Fruit fly (Drosophila melanogaster) whole organism, wandering third instar larva: ENCODE measurements around the gene Cp7Fc.

ENCODE experiments used
- Abd-B ChIP-seq: fragments of >200 bp; optimal IDR thresholded peaks from 2 replicates; lab custom pipeline; 2017; ENCODE audit warnings: missing biosample characterization, missing genetic modification characterization
- CG9705 ChIP-seq: fragments of 200-800 bp; sonication (Bioruptor generic); optimal IDR thresholded peaks from 2 replicates; lab custom pipeline; 2018; ENCODE audit warnings: missing biosample characterization, mild to moderate bottlenecking, missing genetic modification characterization
- CrebA ChIP-seq: fragments of 200-800 bp; sonication (Bioruptor generic); optimal IDR thresholded peaks from 2 replicates; lab custom pipeline; 2016; ENCODE audit warnings: missing biosample characterization, mild to moderate bottlenecking, missing genetic modification characterization, borderline replicate concordance
- Dfd ChIP-seq: fragments of >200 bp; optimal IDR thresholded peaks from 2 replicates; lab custom pipeline; 2017; ENCODE audit warnings: missing biosample characterization, missing genetic modification characterization
- Dif ChIP-seq: fragments of 200-275, 200-300 bp; sonication (Bioruptor generic); optimal IDR thresholded peaks from 2 replicates; lab custom pipeline; 2018; ENCODE audit warnings: missing biosample characterization, missing genetic modification characterization; ENCODE audit not compliant: partially characterized antibody
- HLH106 ChIP-seq: fragments of 200-800 bp; optimal IDR thresholded peaks from 3 replicates; lab custom pipeline; 2019; ENCODE audit warnings: missing biosample characterization, mild to moderate bottlenecking, missing genetic modification characterization, moderate library complexity
- Hnf4 ChIP-seq: fragments of 200-800 bp; sonication (Bioruptor generic); optimal IDR thresholded peaks from 2 replicates; lab custom pipeline; 2016; ENCODE audit warnings: missing biosample characterization, mild to moderate bottlenecking, missing genetic modification characterization
- Hr78 ChIP-seq: fragments of >200 bp; optimal IDR thresholded peaks from 2 replicates; lab custom pipeline; 2017; ENCODE audit warnings: missing biosample characterization, missing genetic modification characterization
- Hr83 ChIP-seq: fragments of 200-300 bp; sonication (Bioruptor generic); optimal IDR thresholded peaks from 2 replicates; lab custom pipeline; 2016; ENCODE audit warnings: missing biosample characterization, mild to moderate bottlenecking, missing genetic modification characterization, moderate library complexity; ENCODE audit not compliant: poor library complexity, severe bottlenecking
- Jra ChIP-seq: sonication (Bioruptor generic); optimal IDR thresholded peaks from 2 replicates; lab custom pipeline; 2016; ENCODE audit warnings: missing biosample characterization, missing genetic modification characterization
- Mio ChIP-seq: sonication (Bioruptor generic); optimal IDR thresholded peaks from 2 replicates; lab custom pipeline; 2016; ENCODE audit warnings: missing biosample characterization, missing genetic modification characterization
- N ChIP-seq: fragments of >200 bp; optimal IDR thresholded peaks from 2 replicates; lab custom pipeline; 2018; ENCODE audit warnings: missing biosample characterization, missing external identifiers, missing genetic modification characterization
- OdsH ChIP-seq: fragments of 200-800 bp; sonication (Bioruptor generic); optimal IDR thresholded peaks from 2 replicates; lab custom pipeline; 2016; ENCODE audit warnings: missing biosample characterization, mild to moderate bottlenecking, missing genetic modification characterization
- Sp1 ChIP-seq: fragments of 200-800 bp; sonication (Bioruptor generic); optimal IDR thresholded peaks from 3 replicates; lab custom pipeline; 2019; ENCODE audit warnings: missing biosample characterization, mild to moderate bottlenecking, missing genetic modification characterization, moderate library complexity
- Vsx2 ChIP-seq: fragments of 200-300, 225-300 bp; sonication (Bioruptor generic); optimal IDR thresholded peaks from 2 replicates; lab custom pipeline; 2018; ENCODE audit warnings: missing biosample characterization, missing genetic modification characterization; ENCODE audit not compliant: partially characterized antibody
- br ChIP-seq: fragments of 200-800 bp; sonication (Bioruptor generic); optimal IDR thresholded peaks from 2 replicates; lab custom pipeline; 2016; ENCODE audit warnings: missing biosample characterization, missing genetic modification characterization
- brk ChIP-seq: fragments of 200-800 bp; sonication (Bioruptor generic); optimal IDR thresholded peaks from 2 replicates; lab custom pipeline; 2016; ENCODE audit warnings: missing biosample characterization, mild to moderate bottlenecking, missing genetic modification characterization
- dl ChIP-seq, 2 experiments: fragments of 175-275, 200-275 bp in 1 of 2; fragments of 200-275 bp in 1 of 2; sonication (Bioruptor generic); optimal IDR thresholded peaks; lab custom pipeline; 2018; ENCODE audit warnings: mild to moderate bottlenecking in 2 of 2, missing biosample characterization in 2 of 2, missing genetic modification characterization in 2 of 2, moderate library complexity in 2 of 2; ENCODE audit not compliant: partially characterized antibody in 2 of 2, insufficient read depth in 1 of 2
- dmrt93B ChIP-seq: fragments of 200-800 bp; sonication (Bioruptor generic); optimal IDR thresholded peaks from 2 replicates; lab custom pipeline; 2018; ENCODE audit warnings: missing biosample characterization, mild to moderate bottlenecking, missing genetic modification characterization
- dsf ChIP-seq: sonication (Bioruptor generic); optimal IDR thresholded peaks from 2 replicates; lab custom pipeline; 2016; ENCODE audit warnings: missing biosample characterization, missing genetic modification characterization, borderline replicate concordance
- ey ChIP-seq: fragments of 200-800 bp; sonication (Bioruptor generic); optimal IDR thresholded peaks from 2 replicates; lab custom pipeline; 2016; ENCODE audit warnings: missing biosample characterization, missing genetic modification characterization
- foxo ChIP-seq, 2 experiments: fragments of 200-800 bp; sonication (Bioruptor generic); optimal IDR thresholded peaks; 2 replicates in 1 of 2; 3 replicates in 1 of 2; lab custom pipeline; 2016 to 2017; ENCODE audit warnings: missing biosample characterization in 2 of 2, missing genetic modification characterization in 2 of 2
- fru ChIP-seq: fragments of 200-800 bp; sonication (Bioruptor generic); optimal IDR thresholded peaks from 3 replicates; lab custom pipeline; 2016; ENCODE audit warnings: missing biosample characterization, mild to moderate bottlenecking, missing genetic modification characterization
- h ChIP-seq: fragments of 200-800 bp; sonication (Bioruptor generic); optimal IDR thresholded peaks from 3 replicates; lab custom pipeline; 2016; ENCODE audit warnings: missing biosample characterization, mild to moderate bottlenecking, missing genetic modification characterization
- jim ChIP-seq: fragments of 175-275, 200-325 bp; sonication (Bioruptor generic); optimal IDR thresholded peaks from 2 replicates; lab custom pipeline; 2016; ENCODE audit warnings: missing biosample characterization, mild to moderate bottlenecking, missing genetic modification characterization
- lola ChIP-seq: fragments of >200 bp; optimal IDR thresholded peaks from 2 replicates; lab custom pipeline; 2017; ENCODE audit warnings: missing biosample characterization, missing genetic modification characterization
- psq ChIP-seq: fragments of 200-800 bp; sonication (Bioruptor generic); optimal IDR thresholded peaks from 3 replicates; lab custom pipeline; 2017; ENCODE audit warnings: missing biosample characterization, mild to moderate bottlenecking, missing genetic modification characterization, moderate library complexity
- rgr ChIP-seq: fragments of 200-800 bp; sonication (Bioruptor generic); optimal IDR thresholded peaks from 3 replicates; lab custom pipeline; 2016; ENCODE audit warnings: missing biosample characterization, mild to moderate bottlenecking, missing genetic modification characterization
- sage ChIP-seq: fragments of 200-800 bp; sonication (Bioruptor generic); optimal IDR thresholded peaks from 2 replicates; lab custom pipeline; 2016; ENCODE audit warnings: missing biosample characterization, mild to moderate bottlenecking, missing genetic modification characterization
- sv ChIP-seq: fragments of 200-800 bp; sonication (Bioruptor generic); optimal IDR thresholded peaks from 3 replicates; lab custom pipeline; 2016; ENCODE audit warnings: missing biosample characterization, missing genetic modification characterization
- tai ChIP-seq: sonication (Bioruptor generic); optimal IDR thresholded peaks from 2 replicates; lab custom pipeline; 2016; ENCODE audit warnings: missing biosample characterization, missing genetic modification characterization
- usp ChIP-seq: fragments of >200 bp; optimal IDR thresholded peaks from 2 replicates; lab custom pipeline; 2017; ENCODE audit warnings: missing biosample characterization, missing genetic modification characterization
- woc ChIP-seq: sonication (Bioruptor generic); optimal IDR thresholded peaks from 2 replicates; lab custom pipeline; 2016; ENCODE audit warnings: missing biosample characterization, mild to moderate bottlenecking, missing genetic modification characterization

Cp7Fc gene

DNA sequence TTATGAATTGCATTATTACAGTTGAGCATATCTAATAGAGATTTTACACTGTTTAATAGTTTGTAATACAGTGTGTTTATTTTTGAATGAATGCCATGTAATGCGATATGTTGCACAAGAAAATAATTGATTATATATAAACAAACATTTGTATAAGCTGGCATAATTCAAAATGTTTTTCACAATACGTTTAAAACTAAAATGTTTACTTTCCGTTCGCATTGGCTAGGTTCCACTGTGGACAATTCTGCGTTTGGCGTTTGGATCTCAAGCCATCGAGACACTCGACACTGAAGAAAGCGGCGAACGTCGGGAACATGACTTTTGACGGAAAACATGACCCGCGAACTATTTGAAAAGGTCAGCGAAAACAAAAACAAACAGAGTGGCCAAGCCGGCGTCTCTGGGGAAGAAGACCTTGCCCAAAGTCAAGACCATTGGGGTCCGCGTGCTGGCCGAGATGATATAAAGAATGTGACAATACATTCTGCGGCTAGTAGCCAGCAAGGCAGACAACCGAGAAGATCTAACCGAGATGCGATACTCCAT, 3.5 kb upstream of the Cp7Fc start, which contains the start of gene Cp7Fb:
TSS of gene Cp7Fb (plus strand) at position 499 of the 549 bp plus-strand sequence.
- TF ChIP-seq lola (GFP tag; lab: Kevin White, UChicago) (no peak), HLH106 (tag; lab: Kevin White, UChicago) (no peak), Hnf4 (GFP tag; lab: Kevin White, UChicago) (no peak), Jra (GFP tag; lab: Kevin White, UChicago) (no peak), ey (GFP tag; lab: Kevin White, UChicago) (no peak), h (GFP tag; lab: Kevin White, UChicago) (no peak), sage (GFP tag; lab: Kevin White, UChicago) (no peak), sv (GFP tag; lab: Kevin White, UChicago) (no peak), dsf (GFP tag; lab: Kevin White, UChicago) (no peak), psq (no peak)

DNA sequence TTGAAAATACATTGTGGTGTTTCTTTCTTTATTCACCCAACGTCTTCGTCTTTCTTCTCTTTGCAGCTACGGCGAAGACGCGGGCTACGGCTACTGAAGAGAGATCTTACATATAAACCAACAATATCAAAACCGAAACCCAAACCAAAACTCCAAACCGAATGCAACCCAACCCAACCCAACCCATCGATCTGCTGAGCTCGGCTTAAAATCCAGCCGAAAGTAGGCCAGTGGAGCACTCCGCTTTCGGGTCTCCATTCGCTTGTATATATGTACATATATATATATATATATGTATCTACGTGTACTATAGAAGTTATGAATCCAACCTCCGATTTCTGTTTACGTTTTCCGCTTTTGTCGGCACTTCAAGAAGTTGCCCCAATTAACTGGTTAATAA, 1.3 kb upstream of the Cp7Fc start:
- TF ChIP-seq jim (GFP tag; lab: Kevin White, UChicago) (no peak), Dfd (GFP tag; lab: Kevin White, UChicago) (no peak), Sp1 (GFP tag; lab: Kevin White, UChicago) (no peak), lola (GFP tag; lab: Kevin White, UChicago) (no peak), tai (GFP tag; lab: Kevin White, UChicago) (no peak), Vsx2 (no peak), sage (GFP tag; lab: Kevin White, UChicago) (no peak), Abd-B (no peak), CG9705 (no peak), foxo (GFP tag; optimal IDR thresholded peaks at IDR 0.05; lab: Kevin White, UChicago) (no peak)
- TF ChIP-seq, all 38 proteins: peak for 0

DNA sequence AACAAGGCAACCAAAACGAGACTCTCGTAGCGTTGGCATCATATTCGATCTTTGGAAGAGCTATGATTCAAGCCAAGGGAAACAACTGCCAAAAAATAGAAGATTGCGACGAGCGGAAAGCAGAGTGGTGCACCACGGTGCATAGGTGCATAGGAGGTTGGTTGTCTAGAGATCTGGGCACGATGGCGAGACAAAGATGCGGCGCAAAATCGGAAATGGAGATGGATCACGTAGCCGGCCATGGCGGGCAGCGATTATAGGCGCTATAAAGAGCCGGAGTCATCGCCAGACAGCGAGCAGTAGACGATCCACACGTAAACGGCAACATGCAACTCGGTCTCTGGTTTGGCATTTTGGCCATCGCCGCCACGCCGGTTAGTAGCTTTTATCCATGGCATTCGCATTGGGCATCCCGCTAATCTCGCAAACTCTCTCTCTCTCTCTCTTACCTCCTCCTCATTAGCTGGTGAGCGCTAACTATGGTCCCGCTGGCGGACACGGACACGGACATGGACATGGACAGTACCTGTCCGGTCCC, 2.2 kb downstream of the Cp7Fc start, which contains the start of gene Cp36:
TSS of gene Cp36 (plus strand) at position 289 of the 538 bp plus-strand sequence.
- TF ChIP-seq Mio (GFP tag; lab: Kevin White, UChicago) (no peak), dl (GFP tag; optimal IDR thresholded peaks at IDR 0.05; lab: Kevin White, UChicago; ENCODE audit: insufficient read depth in 1 of 2, partially characterized antibody in 2 of 2) (no peak), fru (GFP tag; lab: Kevin White, UChicago) (no peak), Vsx2 (no peak), Jra (GFP tag; lab: Kevin White, UChicago) (no peak), foxo (GFP tag; optimal IDR thresholded peaks at IDR 0.05; lab: Kevin White, UChicago) (no peak), N (GFP tag; lab: Kevin White, UChicago) (no peak), Hr78 (GFP tag; lab: Kevin White, UChicago) (no peak), dmrt93B (GFP tag; lab: Kevin White, UChicago) (no peak), CrebA (no peak), OdsH (no peak), Dif (GFP tag; lab: Kevin White, UChicago) (no peak)

DNA sequence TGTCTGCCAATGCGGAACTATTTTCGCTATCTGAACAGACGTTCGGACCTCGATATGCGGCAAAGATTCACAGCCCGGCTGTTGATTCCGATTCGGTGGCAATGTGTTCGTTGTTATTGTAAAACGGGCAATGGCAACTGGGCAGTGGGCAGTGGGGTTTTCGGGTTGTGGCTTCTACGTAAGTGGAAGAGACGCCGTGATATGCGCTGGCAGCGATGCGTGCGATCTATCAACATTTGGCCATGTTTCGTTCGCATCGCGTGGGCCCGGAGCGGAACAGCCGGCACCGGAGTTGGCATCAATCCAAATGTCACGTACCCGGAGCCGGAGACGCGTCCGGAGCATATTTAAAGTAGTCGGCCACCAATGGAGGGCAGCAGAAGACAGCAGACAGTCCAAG, 4.5 kb downstream of the Cp7Fc start, which contains the start of gene Cp38:
TSS of gene Cp38 (plus strand) at position 376 of the 400 bp plus-strand sequence.
- TF ChIP-seq rgr (no peak), Dif (GFP tag; lab: Kevin White, UChicago) (no peak), Dfd (GFP tag; lab: Kevin White, UChicago) (no peak), foxo (GFP tag; optimal IDR thresholded peaks at IDR 0.05; lab: Kevin White, UChicago) (no peak), woc (GFP tag; lab: Kevin White, UChicago) (no peak), br (no peak), sv (GFP tag; lab: Kevin White, UChicago) (no peak), Hr83 (GFP tag; lab: Kevin White, UChicago) (no peak), usp (no peak), Mio (GFP tag; lab: Kevin White, UChicago) (no peak), tai (GFP tag; lab: Kevin White, UChicago) (no peak), dl (GFP tag; optimal IDR thresholded peaks at IDR 0.05; lab: Kevin White, UChicago; ENCODE audit: insufficient read depth in 1 of 2, partially characterized antibody in 2 of 2) (no peak), brk (GFP tag; lab: Kevin White, UChicago) (no peak), ey (GFP tag; lab: Kevin White, UChicago) (no peak), Vsx2 (no peak), Jra (GFP tag; lab: Kevin White, UChicago) (no peak), Sp1 (GFP tag; lab: Kevin White, UChicago) (no peak), Hnf4 (GFP tag; lab: Kevin White, UChicago) (no peak), CrebA (no peak), N (GFP tag; lab: Kevin White, UChicago) (no peak)
